Worm (Caenorhabditis elegans) whole organism, L3 larva: ENCODE data around the gene fbxa-73.

Experiments
- R02D3.7 ChIP-seq: fragments of 150-350 bp; optimal IDR thresholded peaks from 2 replicates; lab custom pipeline; 2014; ENCODE audit warnings: missing biosample characterization, missing genetic modification characterization
- aly-2 ChIP-seq: fragments of 150-350 bp; optimal IDR thresholded peaks from 2 replicates; lab custom pipeline; 2014; ENCODE audit warnings: missing biosample characterization, missing genetic modification characterization
- ceh-16 ChIP-seq: sonication (generic microtip); optimal IDR thresholded peaks from 2 replicates; lab custom pipeline; 2017; ENCODE audit warnings: missing biosample characterization, missing genetic modification characterization
- ceh-28 ChIP-seq: fragments of 150-350 bp; optimal IDR thresholded peaks from 2 replicates; lab custom pipeline; 2014; ENCODE audit warnings: missing biosample characterization, missing genetic modification reagents, missing genetic modification characterization
- ceh-82 ChIP-seq: fragments of 150-350 bp; optimal IDR thresholded peaks from 2 replicates; lab custom pipeline; 2014; ENCODE audit warnings: missing biosample characterization, missing genetic modification characterization
- ceh-9 ChIP-seq: sonication (generic microtip); optimal IDR thresholded peaks from 2 replicates; lab custom pipeline; 2018; ENCODE audit warnings: missing biosample characterization, missing genetic modification characterization
- daf-12 ChIP-seq: fragments of 150-350 bp; optimal IDR thresholded peaks from 2 replicates; lab custom pipeline; 2014; ENCODE audit warnings: missing biosample characterization, missing genetic modification reagents, missing genetic modification characterization
- egl-5 ChIP-seq: fragments of 150-350 bp; optimal IDR thresholded peaks from 2 replicates; lab custom pipeline; 2017; ENCODE audit warnings: missing biosample characterization, missing genetic modification reagents, missing genetic modification characterization, inconsistent platforms
- elt-1 ChIP-seq: fragments of 150-350 bp; optimal IDR thresholded peaks from 2 replicates; lab custom pipeline; 2014; ENCODE audit warnings: missing biosample characterization, missing genetic modification characterization
- elt-2 ChIP-seq: sonication (generic microtip); optimal IDR thresholded peaks from 2 replicates; lab custom pipeline; 2016; ENCODE audit warnings: missing genetic modification reagents, mild to moderate bottlenecking, missing genetic modification characterization, missing compliant biosample characterization
- elt-3 ChIP-seq, 3 experiments: fragments of 150-350 bp in 1 of 3; sonication (generic microtip) in 2 of 3; optimal IDR thresholded peaks; 2 replicates in 2 of 3; 4 replicates in 1 of 3; lab custom pipeline; 2014 to 2017; ENCODE audit warnings: missing biosample characterization in 3 of 3, missing genetic modification characterization in 3 of 3
- fkh-10 ChIP-seq: sonication (generic microtip); optimal IDR thresholded peaks from 2 replicates; lab custom pipeline; 2017; ENCODE audit warnings: missing biosample characterization, missing genetic modification reagents, missing genetic modification characterization
- hmg-11 ChIP-seq: sonication (generic microtip); optimal IDR thresholded peaks from 2 replicates; lab custom pipeline; 2016; ENCODE audit warnings: missing genetic modification characterization, missing compliant biosample characterization
- jun-1 ChIP-seq: fragments of 150-350 bp; optimal IDR thresholded peaks from 2 replicates; lab custom pipeline; 2014; ENCODE audit warnings: missing biosample characterization, missing genetic modification reagents, missing genetic modification characterization
- lsy-12 ChIP-seq: sonication (generic microtip); optimal IDR thresholded peaks from 2 replicates; lab custom pipeline; 2016; ENCODE audit warnings: mild to moderate bottlenecking, missing genetic modification characterization, missing compliant biosample characterization
- mdl-1 ChIP-seq: fragments of 150-350 bp; optimal IDR thresholded peaks from 2 replicates; lab custom pipeline; 2014; ENCODE audit warnings: missing biosample characterization, missing genetic modification characterization
- nhr-11 ChIP-seq: fragments of 150-350 bp; optimal IDR thresholded peaks from 2 replicates; lab custom pipeline; 2014; ENCODE audit warnings: missing biosample characterization, missing genetic modification characterization
- nhr-12 ChIP-seq: fragments of 150-350 bp; optimal IDR thresholded peaks from 2 replicates; lab custom pipeline; 2014; ENCODE audit warnings: missing biosample characterization, missing genetic modification characterization
- nhr-23 ChIP-seq: fragments of 150-350 bp; optimal IDR thresholded peaks from 2 replicates; lab custom pipeline; 2014; ENCODE audit warnings: missing biosample characterization, missing genetic modification reagents, missing genetic modification characterization
- nhr-28 ChIP-seq: fragments of 150-350 bp; optimal IDR thresholded peaks from 2 replicates; lab custom pipeline; 2014; ENCODE audit warnings: missing biosample characterization, missing genetic modification characterization
- nhr-43 ChIP-seq: sonication (generic microtip); optimal IDR thresholded peaks from 2 replicates; lab custom pipeline; 2016; ENCODE audit warnings: mild to moderate bottlenecking, missing genetic modification characterization, missing compliant biosample characterization; ENCODE audit not compliant: poor library complexity, severe bottlenecking
- nhr-67 ChIP-seq: fragments of 150-350 bp; optimal IDR thresholded peaks from 2 replicates; lab custom pipeline; 2014; ENCODE audit warnings: missing biosample characterization, missing genetic modification characterization
- nhr-76 ChIP-seq: fragments of 150-350 bp; sonication (generic microtip); optimal IDR thresholded peaks from 5 replicates; lab custom pipeline; 2014; ENCODE audit warnings: missing biosample characterization, missing genetic modification characterization
- pha-4 ChIP-seq: fragments of 150-350 bp; optimal IDR thresholded peaks from 2 replicates; lab custom pipeline; 2014; ENCODE audit warnings: missing biosample characterization, missing genetic modification reagents, missing genetic modification characterization
- pqm-1 ChIP-seq: fragments of 150-350 bp; optimal IDR thresholded peaks from 2 replicates; lab custom pipeline; 2017; ENCODE audit warnings: missing biosample characterization, missing genetic modification characterization, inconsistent platforms
- sea-2 ChIP-seq: fragments of 150-350 bp; sonication (generic microtip); optimal IDR thresholded peaks from 4 replicates; lab custom pipeline; 2014; ENCODE audit warnings: missing biosample characterization, missing genetic modification reagents, missing genetic modification characterization
- skn-1 ChIP-seq: fragments of 150-350 bp; optimal IDR thresholded peaks from 2 replicates; lab custom pipeline; 2014; ENCODE audit warnings: missing biosample characterization, missing genetic modification characterization
- snpc-4 ChIP-seq: fragments of 150-350 bp; optimal IDR thresholded peaks from 2 replicates; lab custom pipeline; 2014; ENCODE audit warnings: missing biosample characterization, missing genetic modification characterization
- tbx-2 ChIP-seq: sonication (generic microtip); optimal IDR thresholded peaks from 2 replicates; lab custom pipeline; 2016; ENCODE audit warnings: mild to moderate bottlenecking, missing genetic modification characterization, missing compliant biosample characterization
- unc-39 ChIP-seq: sonication (generic microtip); optimal IDR thresholded peaks from 4 replicates; lab custom pipeline; 2017; ENCODE audit warnings: missing biosample characterization, missing genetic modification characterization
- unc-62 ChIP-seq: fragments of 150-350 bp; sonication (generic microtip); optimal IDR thresholded peaks from 4 replicates; lab custom pipeline; 2014; ENCODE audit warnings: missing biosample characterization, missing genetic modification reagents, missing genetic modification characterization
- zag-1 ChIP-seq: fragments of 150-350 bp; optimal IDR thresholded peaks from 2 replicates; lab custom pipeline; 2014; ENCODE audit warnings: missing biosample characterization, missing genetic modification characterization
- ztf-11 ChIP-seq: fragments of 150-350 bp; optimal IDR thresholded peaks from 2 replicates; lab custom pipeline; 2014; ENCODE audit warnings: missing biosample characterization, missing genetic modification characterization
- ztf-4 ChIP-seq: fragments of 150-350 bp; optimal IDR thresholded peaks from 2 replicates; lab custom pipeline; 2014; ENCODE audit warnings: missing biosample characterization, missing genetic modification characterization

Gene fbxa-73

DNA sequence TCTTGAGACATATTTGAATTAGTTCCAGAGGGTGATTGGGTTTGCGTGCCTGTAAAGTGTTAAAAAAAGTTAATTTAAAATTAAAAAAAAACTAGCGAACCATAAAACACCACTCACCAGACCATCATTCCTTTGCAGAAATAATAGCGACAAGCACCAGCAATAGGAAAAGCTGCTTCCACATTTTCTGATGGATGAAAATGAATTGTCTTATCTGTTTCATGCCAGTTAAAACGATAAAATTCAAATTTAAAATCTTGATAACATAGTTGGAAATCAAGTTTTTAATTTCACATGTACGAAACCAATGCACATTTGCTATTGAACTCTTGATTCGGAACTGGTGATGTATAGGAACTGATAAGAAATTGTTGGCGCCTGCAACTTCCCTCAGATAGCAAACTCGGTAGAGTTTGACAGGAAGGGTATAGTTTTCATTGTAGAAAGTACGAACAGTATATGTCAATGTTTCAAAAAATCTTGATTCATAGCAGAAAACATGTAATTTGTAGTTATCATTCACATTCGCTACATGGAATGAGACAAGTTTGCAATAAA is 13.6 kb upstream of the fbxa-73 start, which contains the start of gene C39B5.10:
Gene C39B5.10, minus strand, starts transcription at position 51 of the 558 bp plus-strand sequence.
- TF ChIP-seq jun-1 (tag; lab: Kevin White, UChicago) (peak; percentile 35), elt-2 (tag; lab: Kevin White, UChicago) (peak; percentile 93), ceh-16 (tag; lab: Kevin White, UChicago) (no peak), pqm-1 (tag; lab: Kevin White, UChicago) (peak; percentile 79), daf-12 (tag; lab: Kevin White, UChicago) (no peak)

DNA sequence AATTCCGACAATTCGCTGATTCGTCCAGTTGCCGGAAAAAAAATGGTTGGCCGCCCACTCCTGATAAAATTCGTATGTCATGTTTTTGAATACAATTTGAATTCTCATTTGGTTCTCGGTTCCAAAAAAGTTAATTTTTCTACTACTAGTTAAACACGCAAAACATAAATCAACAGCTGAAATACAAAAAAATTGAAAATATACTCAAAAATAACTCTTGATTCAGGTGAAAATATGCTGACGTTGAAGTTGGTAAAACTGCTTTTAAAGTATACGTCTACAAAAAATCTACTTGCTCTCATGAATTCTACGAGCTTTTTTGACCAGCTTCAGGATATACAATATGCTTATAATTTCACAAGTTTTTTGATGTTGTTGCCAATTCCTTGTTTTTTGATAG is 12.8 kb upstream of the fbxa-73 start, which contains the start of gene srz-56:
Gene srz-56, plus strand, starts transcription at position 301 of the 400 bp plus-strand sequence.
- TF ChIP-seq mdl-1 (tag; lab: Kevin White, UChicago) (no peak), pqm-1 (tag; lab: Kevin White, UChicago) (no peak), egl-5 (tag; lab: Kevin White, UChicago) (no peak), sea-2 (GFP tag; lab: Kevin White, UChicago) (no peak), nhr-67 (tag; lab: Kevin White, UChicago) (no peak), pha-4 (tag; lab: Kevin White, UChicago) (no peak), elt-1 (tag; lab: Kevin White, UChicago) (no peak), unc-62 (GFP tag; lab: Kevin White, UChicago) (no peak), ceh-9 (tag; lab: Kevin White, UChicago) (no peak)

DNA sequence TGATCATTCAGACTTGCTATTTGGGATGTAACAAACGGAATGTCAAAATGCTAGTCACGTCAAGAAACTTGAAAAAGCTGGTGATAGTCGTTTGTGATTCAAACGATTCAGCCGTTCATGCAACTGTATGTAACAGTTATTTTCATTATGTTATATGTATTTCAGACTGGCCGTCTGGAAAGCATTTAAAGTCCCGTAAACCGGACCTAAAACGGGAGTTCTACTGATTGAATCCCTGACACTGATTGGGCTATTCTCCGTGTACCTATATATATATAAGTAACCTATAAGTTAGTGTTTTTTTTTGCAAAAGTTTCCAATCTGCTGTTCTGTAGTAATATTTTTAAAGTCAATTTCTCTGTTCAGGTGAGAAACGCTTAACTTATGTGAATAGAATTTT is 9.6 kb upstream of the fbxa-73 start:
- TF ChIP-seq aly-2 (tag; lab: Kevin White, UChicago) (no peak), fkh-10 (no peak), unc-39 (tag; lab: Kevin White, UChicago) (no peak), nhr-43 (tag; lab: Kevin White, UChicago) (no peak), elt-1 (tag; lab: Kevin White, UChicago) (no peak), hmg-11 (no peak), tbx-2 (no peak), unc-62 (GFP tag; lab: Kevin White, UChicago) (no peak), snpc-4 (tag; lab: Kevin White, UChicago) (no peak), egl-5 (tag; lab: Kevin White, UChicago) (no peak), nhr-12 (tag; lab: Kevin White, UChicago) (no peak), mdl-1 (tag; lab: Kevin White, UChicago) (no peak), ceh-28 (no peak), ceh-82 (no peak), ceh-16 (tag; lab: Kevin White, UChicago) (no peak), zag-1 (no peak), ztf-11 (tag; lab: Kevin White, UChicago) (no peak), nhr-23 (no peak)

DNA sequence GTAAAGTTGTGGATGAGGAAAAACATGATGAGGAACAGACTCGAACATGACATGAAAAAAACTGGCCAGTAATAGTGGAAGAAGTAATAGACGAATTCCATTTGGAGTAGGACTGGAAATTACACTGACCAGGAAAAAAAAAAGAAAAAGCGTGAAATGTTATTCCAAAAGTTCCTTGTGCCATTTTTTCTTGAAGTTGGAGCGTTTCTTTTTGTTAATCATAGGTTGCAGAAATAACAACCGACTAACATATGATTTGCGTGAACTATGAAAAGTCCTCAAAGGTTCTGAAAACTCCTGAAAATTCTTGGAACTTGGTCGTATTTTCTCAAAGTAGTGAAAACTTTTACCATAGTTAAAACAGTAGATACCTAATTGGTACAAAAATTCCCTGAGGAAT is 7.5 kb upstream of the fbxa-73 start, which contains the start of gene srd-67:
Gene srd-67, minus strand, starts transcription at position 101 of the 400 bp plus-strand sequence.
- TF ChIP-seq pqm-1 (tag; lab: Kevin White, UChicago) (no peak), unc-39 (tag; lab: Kevin White, UChicago) (no peak), nhr-11 (tag; lab: Kevin White, UChicago) (no peak), ztf-4 (no peak), skn-1 (tag; lab: Kevin White, UChicago) (no peak), nhr-23 (no peak), lsy-12 (tag; lab: Kevin White, UChicago) (no peak)
- TF ChIP-seq, all 47 proteins: peak for 0

DNA sequence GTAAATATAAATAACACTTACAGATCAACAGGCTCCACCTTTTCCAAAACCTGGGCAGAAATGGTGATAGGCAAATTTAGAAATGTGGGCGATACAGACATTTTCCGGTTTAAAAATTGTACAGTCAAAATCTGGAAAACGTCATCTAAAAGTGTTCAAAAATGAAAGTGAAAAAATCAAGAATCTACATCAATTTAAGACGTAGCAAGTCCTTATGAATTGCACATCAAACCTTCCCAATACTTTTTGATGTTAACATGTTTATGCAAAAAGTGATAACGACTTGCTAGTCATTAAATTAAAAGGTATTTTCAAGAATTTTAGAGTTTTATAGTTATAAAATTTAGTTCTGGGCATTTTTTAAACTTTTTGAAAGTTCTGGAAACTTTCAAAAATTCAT is 1.9 kb upstream of the fbxa-73 start, which contains the start of gene fbxa-7:
Gene fbxa-7, minus strand, starts transcription at position 101 of the 400 bp plus-strand sequence.
- no peak for TF ChIP-seq unc-39 (tag; lab: Kevin White, UChicago)
- TF ChIP-seq ceh-9 (tag; lab: Kevin White, UChicago) = no peak
- no peak for TF ChIP-seq ceh-28
- no peak for TF ChIP-seq lsy-12 (tag; lab: Kevin White, UChicago)
- TF ChIP-seq R02D3.7 (tag; lab: Kevin White, UChicago) = no peak
- no peak for TF ChIP-seq pha-4 (tag; lab: Kevin White, UChicago)
- no peak for TF ChIP-seq nhr-23
- TF ChIP-seq elt-3 (tag; optimal IDR thresholded peaks at IDR 0.05; lab: Kevin White, UChicago) = no peak
- TF ChIP-seq sea-2 (GFP tag; lab: Kevin White, UChicago) = no peak
- TF ChIP-seq ceh-16 (tag; lab: Kevin White, UChicago) = no peak
- TF ChIP-seq zag-1 = no peak
- no peak for TF ChIP-seq tbx-2
- TF ChIP-seq nhr-28 (tag; lab: Kevin White, UChicago) = no peak
- TF ChIP-seq unc-62 (GFP tag; lab: Kevin White, UChicago) = no peak
- TF ChIP-seq nhr-76 (tag; lab: Kevin White, UChicago) = no peak
